Worm (Caenorhabditis elegans) whole organism, late embryonic: ENCODE results near the gene acp-3.

Experiments
- C08G9.2 ChIP-seq: sonication (generic microtip); optimal IDR thresholded peaks from 2 replicates; lab custom pipeline; 2016; ENCODE audit warnings: mild to moderate bottlenecking, missing genetic modification characterization, moderate library complexity, missing compliant biosample characterization
- C38D4.7 ChIP-seq: fragments of 200-800 bp; sonication (Bioruptor generic); optimal IDR thresholded peaks from 2 replicates; lab custom pipeline; 2018; ENCODE audit warnings: mild to moderate bottlenecking, missing genetic modification characterization, moderate library complexity, missing compliant biosample characterization
- F13H6.1 ChIP-seq: sonication (generic microtip); optimal IDR thresholded peaks from 2 replicates; lab custom pipeline; 2016; ENCODE audit warnings: missing genetic modification characterization, missing compliant biosample characterization
- T23F11.4 ChIP-seq: fragments of 200-800 bp; sonication (Bioruptor generic); optimal IDR thresholded peaks from 2 replicates; lab custom pipeline; 2018; ENCODE audit warnings: mild to moderate bottlenecking, missing genetic modification characterization, missing compliant biosample characterization
- ahr-1 ChIP-seq: sonication (generic microtip); optimal IDR thresholded peaks from 2 replicates; lab custom pipeline; 2016; ENCODE audit warnings: missing genetic modification characterization, missing compliant biosample characterization
- ceh-19 ChIP-seq: fragments of 200-800 bp; sonication (Bioruptor generic); optimal IDR thresholded peaks from 2 replicates; lab custom pipeline; 2018; ENCODE audit warnings: mild to moderate bottlenecking, missing genetic modification characterization, missing compliant biosample characterization
- ceh-2 ChIP-seq: sonication (generic microtip); optimal IDR thresholded peaks from 2 replicates; lab custom pipeline; 2016; ENCODE audit warnings: missing genotype, missing genetic modification characterization, missing compliant biosample characterization
- ceh-22 ChIP-seq: sonication (generic microtip); optimal IDR thresholded peaks from 2 replicates; lab custom pipeline; 2017; ENCODE audit warnings: missing biosample characterization, missing genetic modification characterization
- ceh-24 ChIP-seq: sonication (generic microtip); optimal IDR thresholded peaks from 2 replicates; lab custom pipeline; 2016; ENCODE audit warnings: mild to moderate bottlenecking, missing genetic modification characterization, missing compliant biosample characterization
- ceh-30 ChIP-seq: fragments of 150-350 bp; optimal IDR thresholded peaks from 2 replicates; lab custom pipeline; 2014; ENCODE audit warnings: missing biosample characterization, missing genetic modification characterization
- ceh-34 ChIP-seq: sonication (generic microtip); optimal IDR thresholded peaks from 2 replicates; lab custom pipeline; 2016; ENCODE audit warnings: mild to moderate bottlenecking, missing genetic modification characterization, missing compliant biosample characterization
- ceh-6 ChIP-seq: fragments of 200-800 bp; sonication (Bioruptor generic); optimal IDR thresholded peaks from 2 replicates; lab custom pipeline; 2018; ENCODE audit warnings: mild to moderate bottlenecking, missing genetic modification characterization, missing compliant biosample characterization
- dmd-4 ChIP-seq: sonication (generic microtip); optimal IDR thresholded peaks from 2 replicates; lab custom pipeline; 2016; ENCODE audit warnings: borderline replicate concordance, missing genetic modification characterization, missing compliant biosample characterization
- dve-1 ChIP-seq: sonication (generic microtip); optimal IDR thresholded peaks from 2 replicates; lab custom pipeline; 2017; ENCODE audit warnings: antibody characterized with exemption, mild to moderate bottlenecking, missing genetic modification characterization, missing compliant biosample characterization
- elt-4 ChIP-seq: sonication (generic microtip); optimal IDR thresholded peaks from 2 replicates; lab custom pipeline; 2016; ENCODE audit warnings: missing genetic modification characterization, missing compliant biosample characterization
- ets-4 ChIP-seq: sonication (generic microtip); optimal IDR thresholded peaks from 2 replicates; lab custom pipeline; 2016; ENCODE audit warnings: missing genetic modification characterization, missing compliant biosample characterization
- eyg-1 ChIP-seq: sonication (generic microtip); optimal IDR thresholded peaks from 2 replicates; lab custom pipeline; 2016; ENCODE audit warnings: missing genotype, missing genetic modification characterization, missing compliant biosample characterization
- fkh-10 ChIP-seq: fragments of 150-350 bp; optimal IDR thresholded peaks from 2 replicates; lab custom pipeline; 2014; ENCODE audit warnings: missing biosample characterization, missing genetic modification reagents, missing genetic modification characterization
- hlh-15 ChIP-seq: sonication (generic microtip); optimal IDR thresholded peaks from 2 replicates; lab custom pipeline; 2016; ENCODE audit warnings: missing genetic modification characterization, missing compliant biosample characterization
- lim-6 ChIP-seq: sonication (generic microtip); optimal IDR thresholded peaks from 2 replicates; lab custom pipeline; 2016; ENCODE audit warnings: missing genetic modification characterization, missing compliant biosample characterization
- lin-11 ChIP-seq: fragments of 200-800 bp; sonication (Bioruptor generic); optimal IDR thresholded peaks from 2 replicates; lab custom pipeline; 2018; ENCODE audit warnings: mild to moderate bottlenecking, missing genetic modification characterization, missing compliant biosample characterization
- mec-3 ChIP-seq: sonication (generic microtip); optimal IDR thresholded peaks from 2 replicates; lab custom pipeline; 2016; ENCODE audit warnings: borderline replicate concordance, missing genetic modification characterization, missing compliant biosample characterization
- nhr-232 ChIP-seq: sonication (generic microtip); optimal IDR thresholded peaks from 2 replicates; lab custom pipeline; 2016; ENCODE audit warnings: missing genetic modification characterization, missing compliant biosample characterization
- npax-4 ChIP-seq: sonication (generic microtip); optimal IDR thresholded peaks from 2 replicates; lab custom pipeline; 2016; ENCODE audit warnings: missing genetic modification characterization, missing compliant biosample characterization
- odd-2 ChIP-seq: sonication (generic microtip); optimal IDR thresholded peaks from 2 replicates; lab custom pipeline; 2017; ENCODE audit warnings: antibody characterized with exemption, mild to moderate bottlenecking, missing genetic modification characterization, missing compliant biosample characterization
- pax-1 ChIP-seq: fragments of 150-350 bp; optimal IDR thresholded peaks from 2 replicates; lab custom pipeline; 2014; ENCODE audit warnings: missing biosample characterization, missing genetic modification characterization
- pha-4 ChIP-seq: fragments of 150-350 bp; optimal IDR thresholded peaks from 2 replicates; lab custom pipeline; 2018; ENCODE audit warnings: missing biosample characterization, missing genetic modification reagents, missing genetic modification characterization
- pqm-1 ChIP-seq: sonication (generic microtip); optimal IDR thresholded peaks from 2 replicates; lab custom pipeline; 2016; ENCODE audit warnings: missing genetic modification characterization, missing compliant biosample characterization
- ref-2 ChIP-seq: sonication (generic microtip); optimal IDR thresholded peaks from 2 replicates; lab custom pipeline; 2016; ENCODE audit warnings: missing genetic modification characterization, missing compliant biosample characterization
- rnt-1 ChIP-seq: sonication (generic microtip); optimal IDR thresholded peaks from 2 replicates; lab custom pipeline; 2016; ENCODE audit warnings: missing genetic modification characterization, missing compliant biosample characterization
- sdc-2 ChIP-seq: sonication (generic microtip); optimal IDR thresholded peaks from 2 replicates; lab custom pipeline; 2016; ENCODE audit warnings: missing genotype, missing genetic modification characterization, missing compliant biosample characterization
- sox-4 ChIP-seq: sonication (generic microtip); optimal IDR thresholded peaks from 2 replicates; lab custom pipeline; 2017; ENCODE audit warnings: mild to moderate bottlenecking, missing genetic modification characterization, inconsistent platforms, missing compliant biosample characterization
- syd-9 ChIP-seq: sonication (generic microtip); optimal IDR thresholded peaks from 2 replicates; lab custom pipeline; 2016; ENCODE audit warnings: mild to moderate bottlenecking, missing genetic modification characterization, moderate library complexity, missing compliant biosample characterization
- unc-3 ChIP-seq, 2 experiments: fragments of 200-800 bp in 1 of 2; sonication (Bioruptor generic) in 1 of 2; sonication (generic microtip) in 1 of 2; conservative IDR thresholded peaks in 1 of 2; optimal IDR thresholded peaks in 1 of 2; 2 replicates each; pipeline versions ENCODE4 v1.3.6 to Lab custom; 2016 to 2022; ENCODE audit warnings: missing compliant biosample characterization in 2 of 2, missing genetic modification characterization in 2 of 2, missing genetic modification reagents in 1 of 2
- unc-42 ChIP-seq: sonication (generic microtip); optimal IDR thresholded peaks from 2 replicates; lab custom pipeline; 2016; ENCODE audit warnings: missing genotype, missing genetic modification characterization, missing compliant biosample characterization
- zip-5 ChIP-seq: sonication (generic microtip); optimal IDR thresholded peaks from 2 replicates; lab custom pipeline; 2016; ENCODE audit warnings: missing genetic modification characterization, missing compliant biosample characterization
- ztf-16 ChIP-seq: sonication (generic microtip); optimal IDR thresholded peaks from 2 replicates; lab custom pipeline; 2017; ENCODE audit warnings: missing genetic modification characterization, missing compliant biosample characterization

The acp-3 gene

DNA sequence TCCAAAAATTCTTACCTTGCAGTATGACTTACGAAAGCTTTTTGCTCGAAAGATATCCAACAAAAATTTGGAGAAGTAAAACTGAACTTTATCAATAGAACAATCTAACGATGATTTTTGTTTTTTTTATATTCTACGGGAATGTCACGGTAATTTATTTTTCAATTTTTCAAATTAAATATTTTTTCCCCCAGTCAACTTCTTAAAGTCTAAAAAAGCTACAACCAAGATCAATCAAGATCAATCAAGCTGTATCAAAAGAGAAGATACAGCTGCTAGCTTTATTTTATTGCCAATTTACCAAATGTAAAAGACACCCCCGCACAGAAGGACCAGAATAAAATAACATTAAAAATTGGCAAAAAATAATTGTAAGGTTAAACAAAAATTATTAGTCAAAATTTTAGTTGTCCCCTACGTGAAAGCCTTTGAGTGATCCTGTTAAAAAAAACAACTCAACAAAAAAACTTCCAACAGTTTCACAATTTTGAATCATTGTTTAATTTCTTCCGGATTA is 38.4 kb upstream of the acp-3 start, which contains the start of the genes M05D6.1 and M05D6.3:
TSS of gene M05D6.1 (minus strand) at position 101 of the 517 bp plus-strand sequence.
TSS of gene M05D6.3 (plus strand) at position 467 of the 517 bp plus-strand sequence.
- TF ChIP-seq unc-3 (GFP tag; conservative IDR thresholded peaks at IDR 0.05; lab: Robert Waterston, UW), result no peak
- no peak for TF ChIP-seq unc-3 (tag; optimal IDR thresholded peaks at IDR 0.05; lab: Kevin White, UChicago)
- no peak for TF ChIP-seq lin-11
- TF ChIP-seq T23F11.4 (GFP tag; lab: Kevin White, UChicago), result no peak
- no peak for TF ChIP-seq ets-4
- no peak for TF ChIP-seq syd-9
- no peak for TF ChIP-seq ceh-22 (tag; lab: Kevin White, UChicago)
- no peak for TF ChIP-seq ceh-2 (tag; lab: Kevin White, UChicago)
- no peak for TF ChIP-seq mec-3 (tag; lab: Kevin White, UChicago)
- no peak for TF ChIP-seq eyg-1 (tag; lab: Kevin White, UChicago)
- no peak for TF ChIP-seq C38D4.7 (GFP tag; lab: Kevin White, UChicago)
- no peak for TF ChIP-seq dmd-4
- TF ChIP-seq ceh-6 (GFP tag; lab: Kevin White, UChicago), result no peak
- no peak for TF ChIP-seq ceh-34 (tag; lab: Kevin White, UChicago)
- TF ChIP-seq ceh-30 (tag; lab: Kevin White, UChicago), result no peak
- TF ChIP-seq sdc-2 (tag; lab: Kevin White, UChicago), result no peak
- TF ChIP-seq unc-42 (tag; lab: Kevin White, UChicago), result no peak
- TF ChIP-seq pqm-1, result no peak
- TF ChIP-seq sox-4 (tag; lab: Kevin White, UChicago), result no peak

DNA sequence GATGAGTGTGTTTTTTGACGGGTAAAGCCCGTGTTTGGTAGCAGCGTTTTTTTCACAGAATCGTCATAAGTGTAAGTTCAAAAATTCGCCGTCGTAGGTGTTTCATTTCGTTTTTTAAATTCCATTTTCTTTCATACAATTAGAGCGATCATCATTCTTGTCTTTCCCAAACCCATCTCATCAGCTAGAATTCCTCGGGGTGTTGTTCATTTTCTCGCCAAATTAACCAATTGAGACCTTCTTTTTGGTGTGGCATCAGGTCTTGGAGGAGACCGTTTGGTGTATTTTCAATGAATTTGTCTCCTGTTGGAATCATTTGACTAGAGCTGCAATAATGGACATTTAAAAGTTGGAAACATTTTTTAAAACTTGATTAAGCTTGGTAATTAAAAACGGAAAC is 36.0 kb upstream of the acp-3 start:
- TF ChIP-seq pqm-1 (no peak), C38D4.7 (GFP tag; lab: Kevin White, UChicago) (no peak), rnt-1 (tag; lab: Kevin White, UChicago) (no peak), ceh-30 (tag; lab: Kevin White, UChicago) (no peak), npax-4 (tag; lab: Kevin White, UChicago) (no peak), ahr-1 (tag; lab: Kevin White, UChicago) (no peak), pha-4 (tag; lab: Kevin White, UChicago) (no peak), ref-2 (no peak), pax-1 (no peak), C08G9.2 (tag; lab: Kevin White, UChicago) (no peak), ceh-2 (tag; lab: Kevin White, UChicago) (no peak), hlh-15 (tag; lab: Kevin White, UChicago) (no peak), nhr-232 (tag; lab: Kevin White, UChicago) (no peak), ztf-16 (tag; lab: Kevin White, UChicago) (no peak), dve-1 (tag; lab: Kevin White, UChicago) (no peak)

DNA sequence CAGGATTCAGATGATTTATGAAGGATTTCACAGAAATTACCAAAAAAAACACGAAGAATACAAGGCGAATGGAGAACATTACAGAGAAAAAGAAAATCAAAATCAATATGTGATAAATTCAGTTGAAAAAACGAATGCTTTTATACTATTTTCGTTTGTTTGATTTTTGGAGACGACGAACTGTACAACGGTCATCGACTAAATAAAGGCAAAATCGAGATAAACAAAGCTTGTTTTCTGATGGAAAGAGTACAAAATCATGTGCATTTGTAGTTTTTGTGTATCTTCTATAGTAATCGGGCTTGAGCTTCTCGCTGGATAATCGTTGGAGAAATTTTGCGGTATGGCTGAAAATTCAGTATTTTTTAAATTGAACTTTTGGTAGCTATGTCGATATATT is 34.2 kb upstream of the acp-3 start, which contains the start of gene M05D6.8:
TSS of gene M05D6.8 (minus strand) at position 101 of the 400 bp plus-strand sequence.
- TF ChIP-seq ets-4 (no peak), unc-42 (tag; lab: Kevin White, UChicago) (no peak), rnt-1 (tag; lab: Kevin White, UChicago) (no peak), lim-6 (tag; lab: Kevin White, UChicago) (no peak), elt-4 (tag; lab: Kevin White, UChicago) (no peak), ceh-24 (tag; lab: Kevin White, UChicago) (no peak), ceh-19 (GFP tag; lab: Kevin White, UChicago) (no peak), F13H6.1 (tag; lab: Kevin White, UChicago) (no peak), T23F11.4 (GFP tag; lab: Kevin White, UChicago) (no peak), ceh-2 (tag; lab: Kevin White, UChicago) (no peak), ceh-22 (tag; lab: Kevin White, UChicago) (no peak), zip-5 (tag; lab: Kevin White, UChicago) (no peak), odd-2 (tag; lab: Kevin White, UChicago) (no peak), ceh-6 (GFP tag; lab: Kevin White, UChicago) (no peak), C08G9.2 (tag; lab: Kevin White, UChicago) (no peak), fkh-10 (GFP tag; lab: Kevin White, UChicago) (no peak)
